Worm (Caenorhabditis elegans) whole organism, young adult: Measurements from ENCODE around the gene F42A8.1.

ENCODE experiments used
- B0035.1 ChIP-seq: sonication (generic microtip); optimal IDR thresholded peaks from 2 replicates; lab custom pipeline; 2016; ENCODE audit warnings: missing genetic modification characterization, mild to moderate bottlenecking, missing compliant biosample characterization, missing genotype, missing genetic modification reagents
- C06A6.2 ChIP-seq: fragments of 200-800 bp; sonication (Bioruptor generic); conservative IDR thresholded peaks from 2 replicates; pipeline ENCODE4 v1.3.6; 2022; ENCODE audit warnings: missing genetic modification characterization, missing compliant biosample characterization
- F22D6.2 ChIP-seq: sonication (generic microtip); optimal IDR thresholded peaks from 2 replicates; lab custom pipeline; 2016; ENCODE audit warnings: mild to moderate bottlenecking, missing genetic modification characterization, missing compliant biosample characterization
- F57A8.1 ChIP-seq: fragments of 200-800 bp; sonication (Bioruptor generic); optimal IDR thresholded peaks from 2 replicates; lab custom pipeline; 2018; ENCODE audit warnings: mild to moderate bottlenecking, missing genetic modification characterization, moderate library complexity, missing compliant biosample characterization
- K12H6.12 ChIP-seq: fragments of 200-800 bp; sonication (Bioruptor generic); optimal IDR thresholded peaks from 2 replicates; lab custom pipeline; 2018; ENCODE audit warnings: mild to moderate bottlenecking, missing genetic modification characterization, missing compliant biosample characterization
- Y56A3A.18 ChIP-seq: fragments of 200-800 bp; sonication (Bioruptor generic); IDR thresholded peaks from 2 replicates; pipeline ENCODE4 v1.3.6; 2022; ENCODE audit warnings: missing genetic modification reagents, missing genetic modification characterization, missing compliant biosample characterization
- attf-3 ChIP-seq: fragments of 200-800 bp; sonication (Bioruptor generic); conservative IDR thresholded peaks from 2 replicates; pipeline ENCODE4 v1.3.6; 2022; ENCODE audit warnings: missing genetic modification reagents, missing genetic modification characterization, missing compliant biosample characterization
- cebp-2 ChIP-seq: fragments of 200-800 bp; sonication (Bioruptor generic); IDR thresholded peaks from 2 replicates; pipeline ENCODE4 v1.3.6; 2022; ENCODE audit warnings: missing genetic modification characterization, missing compliant biosample characterization
- egl-18 ChIP-seq: fragments of 200-800 bp; sonication (Bioruptor generic); IDR thresholded peaks from 2 replicates; pipeline ENCODE4 v1.3.6; 2022; ENCODE audit warnings: missing genetic modification reagents, missing genetic modification characterization, missing compliant biosample characterization
- him-1 ChIP-seq: sonication (generic microtip); optimal IDR thresholded peaks from 2 replicates; lab custom pipeline; 2016; ENCODE audit warnings: missing genotype, missing genetic modification reagents, missing genetic modification characterization, missing compliant biosample characterization
- madf-6 ChIP-seq: fragments of 200-800 bp; sonication (Bioruptor generic); IDR thresholded peaks from 2 replicates; pipeline ENCODE4 v1.3.6; 2022; ENCODE audit warnings: missing genetic modification reagents, missing genetic modification characterization, missing compliant biosample characterization
- nfyb-1 ChIP-seq: fragments of 200-800 bp; sonication (Bioruptor generic); IDR thresholded peaks from 2 replicates; pipeline ENCODE4 v1.3.6; 2022; ENCODE audit warnings: missing genetic modification reagents, missing genetic modification characterization, missing compliant biosample characterization
- sptf-2 ChIP-seq: fragments of 200-800 bp; sonication (Bioruptor generic); optimal IDR thresholded peaks from 2 replicates; lab custom pipeline; 2018; ENCODE audit warnings: mild to moderate bottlenecking, missing genetic modification characterization, missing compliant biosample characterization
- tlf-1 ChIP-seq: fragments of 200-800 bp; sonication (Bioruptor generic); optimal IDR thresholded peaks from 2 replicates; lab custom pipeline; 2018; ENCODE audit warnings: mild to moderate bottlenecking, missing genetic modification characterization, missing compliant biosample characterization

- TF ChIP-seq F57A8.1 (GFP tag; lab: Kevin White, UChicago): no peak
- TF ChIP-seq madf-6 (GFP tag; lab: Robert Waterston, UW): no peak
- TF ChIP-seq B0035.1 (tag; lab: Kevin White, UChicago): no peak
- no peak for TF ChIP-seq egl-18 (GFP tag; lab: Robert Waterston, UW)
- no peak for TF ChIP-seq Y56A3A.18
- TF ChIP-seq tlf-1: no peak
- TF ChIP-seq attf-3 (GFP tag; lab: Robert Waterston, UW): no peak
- TF ChIP-seq nfyb-1 (GFP tag; lab: Robert Waterston, UW): no peak
- TF ChIP-seq F22D6.2 (tag; lab: Kevin White, UChicago): no peak
- TF ChIP-seq C06A6.2 (GFP tag; lab: Robert Waterston, UW): no peak
- no peak for TF ChIP-seq K12H6.12 (tag; lab: Kevin White, UChicago)
- no peak for TF ChIP-seq him-1 (tag; lab: Kevin White, UChicago)
- TF ChIP-seq sptf-2 (GFP tag; lab: Kevin White, UChicago): no peak
- no peak for TF ChIP-seq cebp-2 (GFP tag; lab: Robert Waterston, UW)
These were observed 15.0 kb downstream of the F42A8.1 start, which contains the start of gene eif-3.F for ce11 chrII:9331343-9331742.
